Worm (Caenorhabditis elegans) whole organism, early embryonic: ENCODE results near the gene nhr-256.

Source experiments
- F13C5.2 ChIP-seq: sonication (generic microtip); optimal IDR thresholded peaks from 2 replicates; lab custom pipeline; 2017; ENCODE audit warnings: mild to moderate bottlenecking, missing genetic modification characterization, inconsistent platforms, missing compliant biosample characterization
- aly-1 ChIP-seq: sonication (generic microtip); optimal IDR thresholded peaks from 2 replicates; lab custom pipeline; 2016; ENCODE audit warnings: missing genetic modification characterization, missing compliant biosample characterization
- ama-1 ChIP-seq: fragments of 150-350 bp; optimal IDR thresholded peaks from 2 replicates; lab custom pipeline; 2014
- ceh-13 ChIP-seq: fragments of 200-800 bp; sonication (Bioruptor generic); optimal IDR thresholded peaks from 2 replicates; lab custom pipeline; 2018; ENCODE audit warnings: mild to moderate bottlenecking, missing genetic modification characterization, missing compliant biosample characterization
- flt-1 ChIP-seq: fragments of 200-800 bp; sonication (Bioruptor generic); IDR thresholded peaks from 2 replicates; pipeline ENCODE4 v1.3.6; 2022; ENCODE audit warnings: missing genetic modification characterization, missing compliant biosample characterization
- hmbx-1 ChIP-seq: sonication (generic microtip); optimal IDR thresholded peaks from 2 replicates; lab custom pipeline; 2016; ENCODE audit warnings: mild to moderate bottlenecking, missing genetic modification characterization, missing compliant biosample characterization
- scrt-1 ChIP-seq: fragments of 200-800 bp; sonication (Bioruptor generic); IDR thresholded peaks from 2 replicates; pipeline ENCODE4 v1.3.6; 2022; ENCODE audit warnings: missing genetic modification characterization, missing compliant biosample characterization
- sea-1 ChIP-seq: fragments of 200-800 bp; sonication (Bioruptor generic); conservative IDR thresholded peaks from 2 replicates; pipeline ENCODE4 v1.3.6; 2022; ENCODE audit warnings: missing genetic modification characterization, missing compliant biosample characterization
- tbx-11 ChIP-seq: fragments of 200-800 bp; sonication (Bioruptor generic); IDR thresholded peaks from 2 replicates; pipeline ENCODE4 v1.3.6; 2022; ENCODE audit warnings: missing genetic modification characterization, missing compliant biosample characterization
- tra-4 ChIP-seq: sonication (generic microtip); optimal IDR thresholded peaks from 2 replicates; lab custom pipeline; 2017; ENCODE audit warnings: missing genetic modification characterization, missing compliant biosample characterization

- TF ChIP-seq scrt-1 (GFP tag; lab: Robert Waterston, UW): no peak
- no peak for TF ChIP-seq tra-4 (tag; lab: Kevin White, UChicago)
- no peak for TF ChIP-seq sea-1 (GFP tag; lab: Robert Waterston, UW)
- TF ChIP-seq flt-1 (GFP tag; lab: Robert Waterston, UW): no peak
- no peak for TF ChIP-seq ama-1
- no peak for TF ChIP-seq hmbx-1 (tag; lab: Kevin White, UChicago)
- TF ChIP-seq ceh-13 (GFP tag; lab: Kevin White, UChicago): no peak
- TF ChIP-seq F13C5.2 (tag; lab: Kevin White, UChicago): no peak
- no peak for TF ChIP-seq tbx-11 (GFP tag; lab: Robert Waterston, UW)
- TF ChIP-seq aly-1 (tag; lab: Kevin White, UChicago): no peak
These were observed 31.5 kb downstream of the nhr-256 start, which contains the start of gene F36H9.7 for ce11 chrV:1774874-1775589.
